Fruit fly (Drosophila melanogaster) whole organism, larva: Measurements from ENCODE around the gene CG9953.

Experiments
- noc ChIP-seq: fragments of 200-800 bp; sonication (Bioruptor generic); optimal IDR thresholded peaks from 3 replicates; lab custom pipeline; 2019; ENCODE audit warnings: missing biosample characterization, mild to moderate bottlenecking, missing genetic modification characterization, moderate library complexity

The CG9953 gene

DNA sequence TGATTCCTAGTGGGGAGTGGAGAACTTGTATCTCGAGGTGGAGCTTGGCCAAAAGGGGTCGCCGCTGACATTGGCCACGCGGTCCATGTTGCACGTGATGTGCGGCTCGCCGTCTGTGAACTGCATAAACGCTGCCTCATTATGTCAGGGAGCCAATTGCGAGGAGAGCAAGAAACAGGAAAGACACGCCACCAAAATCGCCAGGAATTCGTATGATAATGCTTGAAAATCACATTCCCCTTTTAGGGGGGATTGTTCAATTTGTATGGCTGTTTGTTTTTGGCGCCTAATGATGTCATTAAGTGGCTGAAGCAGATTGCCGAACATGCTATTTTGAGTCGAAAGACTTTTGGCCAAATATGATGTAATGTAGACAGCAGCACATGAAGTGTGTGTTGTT lies 40.4 kb downstream of the CG9953 start:
- TF ChIP-seq noc (tag; lab: Kevin White, UChicago), result no peak

DNA sequence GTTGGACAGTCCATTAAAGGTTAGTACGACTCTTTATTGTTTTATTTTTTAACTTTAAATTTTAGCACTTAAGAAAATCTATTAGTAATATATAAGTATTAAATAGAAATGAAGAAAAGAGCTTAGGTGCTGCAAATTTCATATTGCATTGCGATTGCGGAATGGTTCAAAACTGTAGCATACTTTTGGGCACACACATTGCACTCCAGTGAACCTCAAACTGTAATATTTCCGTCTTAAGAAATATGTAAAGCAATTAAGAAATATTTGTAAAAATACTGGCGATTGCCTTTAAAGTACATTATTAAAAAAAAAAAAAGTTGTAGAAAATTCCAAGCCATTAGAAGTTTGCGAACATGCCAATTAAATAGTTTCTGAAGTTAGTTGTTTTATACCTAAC lies 42.8 kb downstream of the CG9953 start:
- no peak for TF ChIP-seq noc (tag; lab: Kevin White, UChicago)

DNA sequence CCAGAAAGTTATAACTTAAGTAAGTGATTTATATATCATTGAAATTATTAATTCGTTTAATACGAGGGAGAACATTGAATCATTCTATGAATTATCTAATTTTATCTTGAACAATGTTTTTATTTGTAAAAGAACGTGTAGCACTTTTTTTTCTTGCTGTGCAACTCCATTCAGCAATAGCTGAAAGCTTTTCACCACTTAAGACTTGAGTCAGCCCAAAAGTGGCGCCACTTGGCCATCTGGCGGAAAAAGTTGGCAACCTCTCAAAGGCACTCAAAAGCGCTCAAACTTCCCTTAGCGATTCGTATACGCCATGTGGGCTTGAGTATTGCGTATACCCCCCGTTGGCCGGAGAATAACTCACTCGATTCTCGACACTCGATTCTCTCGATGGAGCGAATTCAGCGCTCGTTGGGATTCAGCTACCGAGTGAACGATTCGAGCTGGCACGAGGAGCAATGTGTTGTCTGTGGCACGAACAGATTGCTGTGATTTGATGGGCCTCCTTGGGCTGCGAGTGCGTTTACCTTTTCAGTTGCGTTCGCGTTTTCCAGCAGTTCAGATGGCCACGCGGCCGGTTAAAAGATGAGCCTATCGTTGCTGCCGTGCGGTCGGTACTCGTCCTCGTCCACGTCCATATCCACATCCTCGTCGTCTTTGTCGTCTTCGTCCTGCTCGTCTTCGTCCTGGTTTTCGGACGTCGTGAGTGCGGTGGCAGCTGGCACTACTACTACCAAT lies 44.3 kb downstream of the CG9953 start:
- no peak for TF ChIP-seq noc (tag; lab: Kevin White, UChicago)
